Worm (Caenorhabditis elegans) whole organism, L4 larva: ENCODE measurements around the gene mxl-1.

Experiments used
- ces-1 ChIP-seq: fragments of 150-350 bp; sonication (generic microtip); optimal IDR thresholded peaks from 4 replicates; lab custom pipeline; 2014; ENCODE audit warnings: missing biosample characterization, missing genetic modification reagents, missing genetic modification characterization
- cey-2 ChIP-seq: sonication (generic microtip); optimal IDR thresholded peaks from 3 replicates; lab custom pipeline; 2017; ENCODE audit warnings: missing genetic modification characterization, mild to moderate bottlenecking, missing compliant biosample characterization, antibody characterized with exemption, borderline replicate concordance; ENCODE audit not compliant: insufficient read depth

DNA sequence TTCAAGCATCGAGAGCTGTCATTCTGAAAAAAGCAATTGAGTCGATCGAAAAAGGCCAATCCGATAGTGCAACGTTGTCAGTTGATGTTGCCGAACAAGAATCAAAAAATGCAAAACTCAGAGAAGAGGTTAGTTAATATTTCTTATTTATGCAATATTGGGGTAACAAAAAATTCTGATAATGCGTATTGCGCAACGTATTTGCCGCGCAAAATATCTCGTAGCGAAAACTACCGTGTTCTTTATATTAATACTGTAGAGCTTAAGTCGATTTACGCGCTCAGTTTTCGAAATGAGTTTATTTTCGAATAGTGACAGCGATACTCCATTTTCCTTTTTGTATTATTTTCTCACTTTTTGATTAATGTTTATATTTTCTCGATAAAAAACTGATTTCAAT, 390 bp downstream of the mxl-1 start:
- TF ChIP-seq ces-1 (GFP tag; lab: Kevin White, UChicago) (no peak), cey-2 (tag; lab: Kevin White, UChicago) (no peak)
